Worm (Caenorhabditis elegans): ENCODE measurements around the gene C43H6.4.

DNA sequence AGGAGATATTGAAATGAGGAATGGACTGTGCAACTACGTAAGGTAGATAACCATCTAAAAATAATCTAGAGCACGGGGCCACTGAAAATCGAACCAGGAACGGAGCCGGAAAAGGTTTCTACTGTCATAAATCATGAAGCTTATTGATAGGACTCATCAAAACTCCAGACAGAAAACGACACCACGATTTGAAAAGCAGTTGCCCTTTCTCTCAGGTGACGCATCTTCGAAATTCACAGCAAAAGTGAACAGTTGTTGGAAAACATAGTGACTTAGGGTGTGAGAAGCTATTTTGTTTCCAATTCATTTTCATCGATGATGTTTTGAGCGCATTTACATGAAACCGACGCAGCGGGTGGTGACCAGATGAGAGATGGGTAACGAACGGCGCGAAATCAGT, 48.5 kb downstream of the C43H6.4 start:
- TF ChIP-seq lin-39 (tag; optimal IDR thresholded peaks at IDR 0.05) (no peak), nfya-1 (tag; optimal IDR thresholded peaks at IDR 0.05; ENCODE audit: insufficient read depth) (no peak), nhr-237 (tag; optimal IDR thresholded peaks at IDR 0.05) (no peak), nhr-25 (tag; optimal IDR thresholded peaks at IDR 0.05) (no peak), ztf-11 (tag; optimal IDR thresholded peaks at IDR 0.05) (no peak), unc-39 (tag; optimal IDR thresholded peaks at IDR 0.05) (no peak), nhr-76 (tag; optimal IDR thresholded peaks at IDR 0.05) (no peak), lin-15B (tag; optimal IDR thresholded peaks at IDR 0.05) (no peak), unc-62 (GFP tag; optimal IDR thresholded peaks at IDR 0.05) (no peak), ceh-16 (tag; optimal IDR thresholded peaks at IDR 0.05) (no peak), nhr-67 (tag; optimal IDR thresholded peaks at IDR 0.05) (no peak), ama-1 (optimal IDR thresholded peaks at IDR 0.05) (no peak), ceh-9 (tag; optimal IDR thresholded peaks at IDR 0.05) (no peak)

All from whole organism, L3 larva.